Worm (Caenorhabditis elegans) whole organism, L3 larva: ENCODE data around the gene dhhc-9.

ENCODE experiments used
- R02D3.7 ChIP-seq: fragments of 150-350 bp; optimal IDR thresholded peaks from 2 replicates; lab custom pipeline; 2014; ENCODE audit warnings: missing biosample characterization, missing genetic modification characterization
- ZK546.5 ChIP-seq: sonication (generic microtip); optimal IDR thresholded peaks from 2 replicates; lab custom pipeline; 2017; ENCODE audit warnings: missing biosample characterization, missing genetic modification characterization
- aly-2 ChIP-seq: fragments of 150-350 bp; optimal IDR thresholded peaks from 2 replicates; lab custom pipeline; 2014; ENCODE audit warnings: missing biosample characterization, missing genetic modification characterization
- ama-1 ChIP-seq: fragments of 150-350 bp; optimal IDR thresholded peaks from 2 replicates; lab custom pipeline; 2018
- ceh-28 ChIP-seq: fragments of 150-350 bp; optimal IDR thresholded peaks from 2 replicates; lab custom pipeline; 2014; ENCODE audit warnings: missing biosample characterization, missing genetic modification reagents, missing genetic modification characterization
- ceh-82 ChIP-seq: fragments of 150-350 bp; optimal IDR thresholded peaks from 2 replicates; lab custom pipeline; 2014; ENCODE audit warnings: missing biosample characterization, missing genetic modification characterization
- ceh-9 ChIP-seq: sonication (generic microtip); optimal IDR thresholded peaks from 2 replicates; lab custom pipeline; 2018; ENCODE audit warnings: missing biosample characterization, missing genetic modification characterization
- egl-27 ChIP-seq: sonication (generic microtip); optimal IDR thresholded peaks from 4 replicates; lab custom pipeline; 2017; ENCODE audit warnings: missing biosample characterization, missing genetic modification reagents, missing genetic modification characterization
- elt-1 ChIP-seq: fragments of 150-350 bp; optimal IDR thresholded peaks from 2 replicates; lab custom pipeline; 2014; ENCODE audit warnings: missing biosample characterization, missing genetic modification characterization
- elt-2 ChIP-seq: sonication (generic microtip); optimal IDR thresholded peaks from 2 replicates; lab custom pipeline; 2016; ENCODE audit warnings: missing genetic modification reagents, mild to moderate bottlenecking, missing genetic modification characterization, missing compliant biosample characterization
- elt-3 ChIP-seq, 3 experiments: fragments of 150-350 bp in 1 of 3; sonication (generic microtip) in 2 of 3; optimal IDR thresholded peaks; 2 replicates in 2 of 3; 4 replicates in 1 of 3; lab custom pipeline; 2014 to 2017; ENCODE audit warnings: missing biosample characterization in 3 of 3, missing genetic modification characterization in 3 of 3
- eor-1 ChIP-seq, 2 experiments: fragments of 150-350 bp; optimal IDR thresholded peaks; 2 replicates each; lab custom pipeline; 2014 to 2018; ENCODE audit warnings: missing biosample characterization in 2 of 2, missing genetic modification characterization in 2 of 2
- fkh-10 ChIP-seq: sonication (generic microtip); optimal IDR thresholded peaks from 2 replicates; lab custom pipeline; 2017; ENCODE audit warnings: missing biosample characterization, missing genetic modification reagents, missing genetic modification characterization
- fkh-2 ChIP-seq: fragments of 150-350 bp; optimal IDR thresholded peaks from 2 replicates; lab custom pipeline; 2014; ENCODE audit warnings: missing biosample characterization, missing genetic modification reagents, missing genetic modification characterization
- jun-1 ChIP-seq: fragments of 150-350 bp; optimal IDR thresholded peaks from 2 replicates; lab custom pipeline; 2014; ENCODE audit warnings: missing biosample characterization, missing genetic modification reagents, missing genetic modification characterization
- lin-15B ChIP-seq: fragments of 150-350 bp; optimal IDR thresholded peaks from 2 replicates; lab custom pipeline; 2014; ENCODE audit warnings: missing biosample characterization, missing genetic modification characterization
- lin-39 ChIP-seq: fragments of 150-350 bp; optimal IDR thresholded peaks from 2 replicates; lab custom pipeline; 2018; ENCODE audit warnings: missing biosample characterization, missing genetic modification reagents, missing genetic modification characterization
- mdl-1 ChIP-seq: fragments of 150-350 bp; optimal IDR thresholded peaks from 2 replicates; lab custom pipeline; 2014; ENCODE audit warnings: missing biosample characterization, missing genetic modification characterization
- mml-1 ChIP-seq: fragments of 150-350 bp; sonication (generic microtip); optimal IDR thresholded peaks from 3 replicates; lab custom pipeline; 2014; ENCODE audit warnings: missing biosample characterization, missing genetic modification characterization
- nfya-1 ChIP-seq: sonication (generic microtip); optimal IDR thresholded peaks from 2 replicates; lab custom pipeline; 2017; ENCODE audit warnings: missing genetic modification characterization, mild to moderate bottlenecking, missing compliant biosample characterization, antibody characterized with exemption, moderate library complexity; ENCODE audit not compliant: insufficient read depth
- nhr-12 ChIP-seq: fragments of 150-350 bp; optimal IDR thresholded peaks from 2 replicates; lab custom pipeline; 2014; ENCODE audit warnings: missing biosample characterization, missing genetic modification characterization
- nhr-23 ChIP-seq: fragments of 150-350 bp; optimal IDR thresholded peaks from 2 replicates; lab custom pipeline; 2014; ENCODE audit warnings: missing biosample characterization, missing genetic modification reagents, missing genetic modification characterization
- nhr-25 ChIP-seq: sonication (generic microtip); optimal IDR thresholded peaks from 2 replicates; lab custom pipeline; 2017; ENCODE audit warnings: missing biosample characterization, missing genetic modification characterization
- nhr-28 ChIP-seq: fragments of 150-350 bp; optimal IDR thresholded peaks from 2 replicates; lab custom pipeline; 2014; ENCODE audit warnings: missing biosample characterization, missing genetic modification characterization
- nhr-43 ChIP-seq: sonication (generic microtip); optimal IDR thresholded peaks from 2 replicates; lab custom pipeline; 2016; ENCODE audit warnings: mild to moderate bottlenecking, missing genetic modification characterization, missing compliant biosample characterization; ENCODE audit not compliant: poor library complexity, severe bottlenecking
- nhr-67 ChIP-seq: fragments of 150-350 bp; optimal IDR thresholded peaks from 2 replicates; lab custom pipeline; 2014; ENCODE audit warnings: missing biosample characterization, missing genetic modification characterization
- nhr-77 ChIP-seq: fragments of 150-350 bp; optimal IDR thresholded peaks from 2 replicates; lab custom pipeline; 2014; ENCODE audit warnings: missing biosample characterization, missing genetic modification characterization
- pqm-1 ChIP-seq: fragments of 150-350 bp; optimal IDR thresholded peaks from 2 replicates; lab custom pipeline; 2017; ENCODE audit warnings: missing biosample characterization, missing genetic modification characterization, inconsistent platforms
- sea-2 ChIP-seq: fragments of 150-350 bp; sonication (generic microtip); optimal IDR thresholded peaks from 4 replicates; lab custom pipeline; 2014; ENCODE audit warnings: missing biosample characterization, missing genetic modification reagents, missing genetic modification characterization
- unc-62 ChIP-seq: fragments of 150-350 bp; sonication (generic microtip); optimal IDR thresholded peaks from 4 replicates; lab custom pipeline; 2014; ENCODE audit warnings: missing biosample characterization, missing genetic modification reagents, missing genetic modification characterization
- ztf-11 ChIP-seq: fragments of 150-350 bp; optimal IDR thresholded peaks from 2 replicates; lab custom pipeline; 2014; ENCODE audit warnings: missing biosample characterization, missing genetic modification characterization
- ztf-4 ChIP-seq: fragments of 150-350 bp; optimal IDR thresholded peaks from 2 replicates; lab custom pipeline; 2014; ENCODE audit warnings: missing biosample characterization, missing genetic modification characterization

Gene dhhc-9

DNA sequence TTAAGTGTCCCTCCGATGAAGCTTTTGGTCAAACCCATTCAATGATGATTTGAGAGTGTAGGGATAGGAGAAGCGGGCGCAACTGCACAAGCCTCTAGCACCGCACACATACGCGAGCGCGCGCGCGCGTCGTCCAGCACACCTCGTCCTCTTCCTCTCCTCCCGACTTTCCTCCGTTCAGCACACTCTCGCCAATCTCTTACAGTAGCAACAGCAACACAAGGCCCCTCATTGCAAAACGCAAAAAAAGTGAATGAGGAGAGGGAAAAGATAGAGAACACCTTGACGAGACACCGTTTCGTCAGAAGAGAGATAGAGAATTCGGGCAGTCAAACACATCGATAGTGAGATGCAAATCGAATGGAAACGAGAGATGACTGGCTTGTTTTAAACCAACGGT is 30.6 kb upstream of the dhhc-9 start (continued):
- peak; percentile 8 for TF ChIP-seq ceh-28

DNA sequence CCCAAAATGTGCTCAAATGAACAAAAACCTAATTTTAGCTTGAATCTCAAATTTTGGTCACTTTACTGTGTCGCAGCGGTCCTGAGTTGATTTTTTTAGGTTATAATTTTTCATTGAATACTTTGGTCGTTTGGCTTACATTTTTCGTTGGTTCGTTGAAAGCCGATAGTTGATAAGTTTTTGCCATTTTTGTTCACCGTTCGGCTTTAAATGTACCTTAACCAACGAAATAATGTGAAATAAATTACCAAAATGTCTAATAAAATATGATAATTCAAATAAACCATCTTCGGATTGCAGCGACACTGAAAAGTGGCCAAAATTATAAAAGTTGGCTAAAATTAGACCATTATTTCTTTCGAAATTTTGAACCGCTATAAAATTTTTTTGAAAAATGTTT is 28.5 kb upstream of the dhhc-9 start:
- TF ChIP-seq sea-2 (GFP tag; lab: Kevin White, UChicago) (no peak), lin-15B (no peak), nfya-1 (tag; lab: Kevin White, UChicago) (no peak), egl-27 (tag; lab: Kevin White, UChicago) (no peak), nhr-28 (no peak), nhr-12 (tag; lab: Kevin White, UChicago) (no peak), pqm-1 (tag; lab: Kevin White, UChicago) (no peak), ZK546.5 (tag; lab: Kevin White, UChicago) (no peak), lin-39 (no peak), unc-62 (GFP tag; lab: Kevin White, UChicago) (no peak), nhr-23 (tag; lab: Kevin White, UChicago) (no peak), nhr-43 (tag; lab: Kevin White, UChicago) (no peak), mml-1 (no peak)

DNA sequence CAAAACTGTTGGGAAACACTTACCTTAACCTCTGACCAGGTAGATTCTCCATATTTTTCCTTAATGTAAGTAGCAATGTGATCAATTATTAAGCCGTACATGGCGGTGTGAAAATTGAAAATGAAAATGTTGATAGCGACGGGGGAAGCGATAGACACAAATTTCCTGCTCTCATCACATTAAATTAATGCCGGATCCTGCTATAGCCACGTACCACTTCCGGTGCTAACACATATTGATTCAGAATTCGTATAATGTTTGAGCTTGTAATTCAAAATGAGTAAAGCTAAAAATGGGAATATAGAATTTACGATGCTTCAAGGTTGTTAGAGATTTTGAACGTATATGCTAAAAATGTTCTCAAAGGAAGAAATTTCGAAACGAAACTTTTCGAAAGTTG is 25.6 kb upstream of the dhhc-9 start, which contains the start of gene gcy-31:
TSS of gene gcy-31 (minus strand) at position 101 of the 400 bp plus-strand sequence.
- no peak for TF ChIP-seq fkh-10 (GFP tag; lab: Kevin White, UChicago)
- no peak for TF ChIP-seq nhr-77 (tag; lab: Kevin White, UChicago)
- TF ChIP-seq ceh-82 (tag; lab: Kevin White, UChicago): no peak
- no peak for TF ChIP-seq aly-2
- TF ChIP-seq R02D3.7 (tag; lab: Kevin White, UChicago): no peak
- no peak for TF ChIP-seq nfya-1 (tag; lab: Kevin White, UChicago)
- TF ChIP-seq nhr-67 (tag; lab: Kevin White, UChicago): no peak
- no peak for TF ChIP-seq nhr-25 (tag; lab: Kevin White, UChicago)
- TF ChIP-seq mdl-1: no peak
- no peak for TF ChIP-seq unc-62 (GFP tag; lab: Kevin White, UChicago)
- TF ChIP-seq elt-3 (tag; optimal IDR thresholded peaks at IDR 0.05; lab: Kevin White, UChicago): no peak
- TF ChIP-seq eor-1 (tag; optimal IDR thresholded peaks at IDR 0.05; lab: Kevin White, UChicago): no peak
- TF ChIP-seq elt-1: no peak
- no peak for TF ChIP-seq lin-39
- TF ChIP-seq ceh-28: no peak
- no peak for TF ChIP-seq jun-1
- no peak for TF ChIP-seq ztf-4 (tag; lab: Kevin White, UChicago)

DNA sequence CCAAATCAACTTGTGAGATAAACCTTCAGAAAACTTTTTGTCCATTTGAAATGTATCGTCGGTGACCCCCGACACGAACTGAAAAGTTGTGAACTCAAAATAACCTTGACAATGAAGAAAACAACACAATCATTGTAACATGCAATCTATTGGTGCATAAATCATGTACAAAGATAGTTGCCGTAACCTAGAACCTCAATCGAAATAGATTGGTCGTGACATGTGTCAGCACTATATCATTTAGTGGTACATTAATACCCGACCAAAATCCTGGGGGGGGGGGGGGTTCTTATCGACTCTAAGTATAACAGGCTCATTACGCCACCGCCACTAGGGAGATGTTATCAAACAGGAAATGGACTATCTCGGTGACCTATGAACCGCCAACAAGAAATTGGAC is 25.1 kb upstream of the dhhc-9 start:
- peak; percentile 61 for TF ChIP-seq nhr-25 (tag; lab: Kevin White, UChicago)
- TF ChIP-seq lin-39: no peak

DNA sequence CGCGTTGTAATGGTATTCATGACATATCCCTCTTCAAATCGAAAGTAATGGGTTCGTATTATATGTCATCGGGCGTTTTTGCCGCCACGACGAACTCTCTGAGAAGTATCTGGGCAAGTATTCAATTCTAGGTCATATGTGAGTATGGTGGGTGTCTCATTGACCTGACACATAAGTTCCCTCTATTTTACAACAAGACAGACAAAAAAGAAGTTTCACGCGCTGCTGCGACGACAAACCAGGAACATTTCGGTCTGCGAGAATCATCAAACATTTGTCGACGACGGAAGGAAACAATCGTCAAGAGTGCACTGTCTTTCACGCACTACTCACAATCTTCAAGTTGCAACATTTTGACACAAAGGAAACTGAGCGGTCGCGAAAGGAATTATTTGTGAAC is 23.4 kb upstream of the dhhc-9 start:
- no peak for TF ChIP-seq elt-1
- TF ChIP-seq nhr-23 (tag; lab: Kevin White, UChicago): peak; percentile 85
- peak; percentile 34 for TF ChIP-seq nhr-25 (tag; lab: Kevin White, UChicago)

DNA sequence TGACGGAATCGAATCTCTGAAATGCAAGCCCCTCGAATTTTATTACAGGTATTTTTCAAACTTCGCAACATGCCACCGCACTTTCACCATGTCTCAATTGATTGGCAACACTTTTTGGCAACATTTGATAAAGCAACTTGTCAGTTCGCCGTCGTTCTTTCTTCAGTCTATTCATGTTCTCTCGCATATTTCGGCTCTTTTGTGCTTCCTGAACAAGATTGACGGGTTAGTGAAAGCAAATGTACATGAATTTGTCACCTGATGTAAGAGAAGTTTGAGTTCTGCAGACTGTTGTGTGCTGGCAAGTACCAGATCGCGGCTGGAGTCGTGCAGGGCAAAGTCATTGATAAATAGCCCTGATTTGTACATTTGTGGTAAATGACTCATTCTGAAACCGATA is 20.3 kb upstream of the dhhc-9 start:
- TF ChIP-seq egl-27 (tag; lab: Kevin White, UChicago) (no peak), fkh-2 (no peak)

DNA sequence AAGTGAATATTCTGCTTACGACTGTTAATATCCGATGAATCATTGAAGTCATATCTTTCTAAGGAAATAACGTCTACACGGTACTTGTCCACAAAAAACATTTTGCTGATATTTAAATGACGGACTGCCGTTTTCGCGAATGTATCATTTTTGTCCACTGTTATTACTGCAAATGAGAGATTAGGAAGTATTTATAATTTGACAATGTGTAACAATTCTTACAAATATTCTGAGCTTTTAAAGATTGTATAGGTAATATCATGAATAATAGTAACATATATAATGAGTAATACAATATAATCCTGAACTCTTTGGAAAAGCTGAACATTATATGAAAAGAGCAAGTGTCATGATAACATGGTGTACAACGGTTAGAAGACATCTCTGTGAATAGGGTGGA is 17.9 kb upstream of the dhhc-9 start, which contains the start of gene glr-7:
TSS of gene glr-7 (minus strand) at position 101 of the 400 bp plus-strand sequence.
- TF ChIP-seq unc-62 (GFP tag; lab: Kevin White, UChicago) (no peak), R02D3.7 (tag; lab: Kevin White, UChicago) (no peak), aly-2 (no peak), ceh-9 (tag; lab: Kevin White, UChicago) (no peak), ama-1 (lab: Kevin White, UChicago) (no peak), fkh-10 (GFP tag; lab: Kevin White, UChicago) (no peak), jun-1 (no peak), elt-2 (tag; lab: Kevin White, UChicago) (no peak), ztf-11 (tag; lab: Kevin White, UChicago) (no peak), nhr-77 (tag; lab: Kevin White, UChicago) (no peak)
